Worm (Caenorhabditis elegans) whole organism, late embryonic: Measurements from ENCODE around the gene R05H11.2.

Source experiments
- C08G9.2 ChIP-seq: sonication (generic microtip); optimal IDR thresholded peaks from 2 replicates; lab custom pipeline; 2016; ENCODE audit warnings: mild to moderate bottlenecking, missing genetic modification characterization, moderate library complexity, missing compliant biosample characterization
- F13H6.1 ChIP-seq: sonication (generic microtip); optimal IDR thresholded peaks from 2 replicates; lab custom pipeline; 2016; ENCODE audit warnings: missing genetic modification characterization, missing compliant biosample characterization
- T23F11.4 ChIP-seq: fragments of 200-800 bp; sonication (Bioruptor generic); optimal IDR thresholded peaks from 2 replicates; lab custom pipeline; 2018; ENCODE audit warnings: mild to moderate bottlenecking, missing genetic modification characterization, missing compliant biosample characterization
- ama-1 ChIP-seq: fragments of 150-350 bp; optimal IDR thresholded peaks from 2 replicates; lab custom pipeline; 2014
- ceh-14 ChIP-seq: sonication (generic microtip); optimal IDR thresholded peaks from 2 replicates; lab custom pipeline; 2016; ENCODE audit warnings: missing genotype, missing genetic modification characterization, missing compliant biosample characterization
- ceh-18 ChIP-seq: sonication (generic microtip); optimal IDR thresholded peaks from 2 replicates; lab custom pipeline; 2016; ENCODE audit warnings: missing genetic modification characterization, missing compliant biosample characterization
- ceh-22 ChIP-seq: sonication (generic microtip); optimal IDR thresholded peaks from 2 replicates; lab custom pipeline; 2017; ENCODE audit warnings: missing biosample characterization, missing genetic modification characterization
- ceh-31 ChIP-seq: sonication (generic microtip); optimal IDR thresholded peaks from 2 replicates; lab custom pipeline; 2016; ENCODE audit warnings: missing genetic modification characterization, missing compliant biosample characterization
- ceh-45 ChIP-seq: fragments of 200-800 bp; sonication (Bioruptor generic); IDR thresholded peaks from 2 replicates; pipeline ENCODE4 v1.3.6; 2022; ENCODE audit warnings: missing genetic modification reagents, missing genetic modification characterization, missing compliant biosample characterization
- ceh-48 ChIP-seq: sonication (generic microtip); optimal IDR thresholded peaks from 2 replicates; lab custom pipeline; 2016; ENCODE audit warnings: missing genetic modification characterization, inconsistent platforms, missing compliant biosample characterization
- ceh-6 ChIP-seq: fragments of 200-800 bp; sonication (Bioruptor generic); optimal IDR thresholded peaks from 2 replicates; lab custom pipeline; 2018; ENCODE audit warnings: mild to moderate bottlenecking, missing genetic modification characterization, missing compliant biosample characterization
- che-1 ChIP-seq: sonication (generic microtip); optimal IDR thresholded peaks from 2 replicates; lab custom pipeline; 2016; ENCODE audit warnings: mild to moderate bottlenecking, missing genetic modification characterization, missing compliant biosample characterization
- dmd-4 ChIP-seq: sonication (generic microtip); optimal IDR thresholded peaks from 2 replicates; lab custom pipeline; 2016; ENCODE audit warnings: borderline replicate concordance, missing genetic modification characterization, missing compliant biosample characterization
- elt-2 ChIP-seq: sonication (generic microtip); optimal IDR thresholded peaks from 2 replicates; lab custom pipeline; 2016; ENCODE audit warnings: missing genetic modification reagents, missing genetic modification characterization, missing compliant biosample characterization
- elt-4 ChIP-seq: sonication (generic microtip); optimal IDR thresholded peaks from 2 replicates; lab custom pipeline; 2016; ENCODE audit warnings: missing genetic modification characterization, missing compliant biosample characterization
- fax-1 ChIP-seq: sonication (generic microtip); optimal IDR thresholded peaks from 2 replicates; lab custom pipeline; 2016; ENCODE audit warnings: missing genotype, missing genetic modification characterization, missing compliant biosample characterization
- fkh-10 ChIP-seq: fragments of 150-350 bp; optimal IDR thresholded peaks from 2 replicates; lab custom pipeline; 2014; ENCODE audit warnings: missing biosample characterization, missing genetic modification reagents, missing genetic modification characterization
- gmeb-2 ChIP-seq: sonication (generic microtip); optimal IDR thresholded peaks from 2 replicates; lab custom pipeline; 2016; ENCODE audit warnings: missing genetic modification characterization, inconsistent platforms, missing compliant biosample characterization
- hlh-15 ChIP-seq: sonication (generic microtip); optimal IDR thresholded peaks from 2 replicates; lab custom pipeline; 2016; ENCODE audit warnings: missing genetic modification characterization, missing compliant biosample characterization
- hlh-8 ChIP-seq: sonication (generic microtip); optimal IDR thresholded peaks from 2 replicates; lab custom pipeline; 2016; ENCODE audit warnings: missing genotype, missing genetic modification characterization, missing compliant biosample characterization
- lin-11 ChIP-seq: fragments of 200-800 bp; sonication (Bioruptor generic); optimal IDR thresholded peaks from 2 replicates; lab custom pipeline; 2018; ENCODE audit warnings: mild to moderate bottlenecking, missing genetic modification characterization, missing compliant biosample characterization
- madf-2 ChIP-seq: sonication (generic microtip); optimal IDR thresholded peaks from 2 replicates; lab custom pipeline; 2017; ENCODE audit warnings: missing genetic modification characterization, missing compliant biosample characterization
- nfya-1 ChIP-seq: sonication (generic microtip); optimal IDR thresholded peaks from 2 replicates; lab custom pipeline; 2017; ENCODE audit warnings: missing genetic modification characterization, mild to moderate bottlenecking, missing compliant biosample characterization, antibody characterized with exemption, moderate library complexity
- odd-2 ChIP-seq: sonication (generic microtip); optimal IDR thresholded peaks from 2 replicates; lab custom pipeline; 2017; ENCODE audit warnings: antibody characterized with exemption, mild to moderate bottlenecking, missing genetic modification characterization, missing compliant biosample characterization
- pha-4 ChIP-seq: fragments of 150-350 bp; optimal IDR thresholded peaks from 2 replicates; lab custom pipeline; 2018; ENCODE audit warnings: missing biosample characterization, missing genetic modification reagents, missing genetic modification characterization
- pqm-1 ChIP-seq: sonication (generic microtip); optimal IDR thresholded peaks from 2 replicates; lab custom pipeline; 2016; ENCODE audit warnings: missing genetic modification characterization, missing compliant biosample characterization
- pros-1 ChIP-seq: fragments of 150-350 bp; optimal IDR thresholded peaks from 2 replicates; lab custom pipeline; 2014; ENCODE audit warnings: missing biosample characterization, missing genetic modification reagents, missing genetic modification characterization
- ref-2 ChIP-seq: sonication (generic microtip); optimal IDR thresholded peaks from 2 replicates; lab custom pipeline; 2016; ENCODE audit warnings: missing genetic modification characterization, missing compliant biosample characterization
- rnt-1 ChIP-seq: sonication (generic microtip); optimal IDR thresholded peaks from 2 replicates; lab custom pipeline; 2016; ENCODE audit warnings: missing genetic modification characterization, missing compliant biosample characterization
- sdc-2 ChIP-seq: sonication (generic microtip); optimal IDR thresholded peaks from 2 replicates; lab custom pipeline; 2016; ENCODE audit warnings: missing genotype, missing genetic modification characterization, missing compliant biosample characterization
- sox-2 ChIP-seq: fragments of 200-800 bp; sonication (Bioruptor generic); IDR thresholded peaks from 2 replicates; pipeline ENCODE4 v1.3.6; 2022; ENCODE audit warnings: missing genetic modification reagents, missing genetic modification characterization, missing compliant biosample characterization
- syd-9 ChIP-seq: sonication (generic microtip); optimal IDR thresholded peaks from 2 replicates; lab custom pipeline; 2016; ENCODE audit warnings: mild to moderate bottlenecking, missing genetic modification characterization, moderate library complexity, missing compliant biosample characterization
- unc-3 ChIP-seq, 2 experiments: fragments of 200-800 bp in 1 of 2; sonication (Bioruptor generic) in 1 of 2; sonication (generic microtip) in 1 of 2; conservative IDR thresholded peaks in 1 of 2; optimal IDR thresholded peaks in 1 of 2; 2 replicates each; pipeline versions ENCODE4 v1.3.6 to Lab custom; 2016 to 2022; ENCODE audit warnings: missing compliant biosample characterization in 2 of 2, missing genetic modification characterization in 2 of 2, missing genetic modification reagents in 1 of 2
- unc-86 ChIP-seq: sonication (generic microtip); optimal IDR thresholded peaks from 2 replicates; lab custom pipeline; 2016; ENCODE audit warnings: missing genetic modification characterization, missing compliant biosample characterization
- zip-5 ChIP-seq: sonication (generic microtip); optimal IDR thresholded peaks from 2 replicates; lab custom pipeline; 2016; ENCODE audit warnings: missing genetic modification characterization, missing compliant biosample characterization
- ztf-16 ChIP-seq: sonication (generic microtip); optimal IDR thresholded peaks from 2 replicates; lab custom pipeline; 2017; ENCODE audit warnings: missing genetic modification characterization, missing compliant biosample characterization

Gene R05H11.2

DNA sequence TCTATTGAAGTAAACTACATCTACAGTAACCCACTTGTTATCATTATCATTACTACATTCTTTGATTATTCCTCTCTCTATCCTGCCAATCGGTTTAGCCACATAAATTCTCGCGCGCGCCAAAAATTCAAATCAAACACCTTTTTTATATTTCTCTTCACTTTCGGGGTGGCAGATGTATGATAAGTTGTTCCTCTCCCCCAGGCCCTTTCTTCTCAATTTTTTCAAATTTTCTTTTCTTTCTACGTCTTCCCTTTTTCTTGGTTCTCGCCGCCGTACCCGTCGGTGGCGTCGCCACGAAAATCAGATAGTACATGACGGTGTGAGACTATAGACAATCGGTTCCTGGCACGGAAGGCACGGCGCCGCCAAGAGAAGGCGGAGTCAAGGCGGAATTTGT lies at the start of gene R05H11.2:
TSS of gene R05H11.2 (plus strand) at position 333 of the 400 bp plus-strand sequence.
- no peak for TF ChIP-seq ref-2 (tag; lab: Kevin White, UChicago)
- TF ChIP-seq syd-9: no peak
- no peak for TF ChIP-seq hlh-15
- no peak for TF ChIP-seq ceh-14 (tag; lab: Kevin White, UChicago)
- no peak for TF ChIP-seq fax-1 (tag; lab: Kevin White, UChicago)
- no peak for TF ChIP-seq ceh-48 (tag; lab: Kevin White, UChicago)
- TF ChIP-seq nfya-1 (tag; lab: Kevin White, UChicago): no peak
- no peak for TF ChIP-seq fkh-10
- no peak for TF ChIP-seq ztf-16 (tag; lab: Kevin White, UChicago)
- TF ChIP-seq madf-2 (tag; lab: Kevin White, UChicago): no peak
- no peak for TF ChIP-seq ceh-31 (tag; lab: Kevin White, UChicago)
- no peak for TF ChIP-seq rnt-1
- no peak for TF ChIP-seq unc-86 (tag; lab: Kevin White, UChicago)
- TF ChIP-seq ceh-45 (GFP tag; lab: Robert Waterston, UW): no peak
- no peak for TF ChIP-seq ceh-18
- no peak for TF ChIP-seq hlh-8
- TF ChIP-seq elt-4 (tag; lab: Kevin White, UChicago): no peak
- no peak for TF ChIP-seq odd-2 (tag; lab: Kevin White, UChicago)
- no peak for TF ChIP-seq T23F11.4 (GFP tag; lab: Kevin White, UChicago)

ce11 chrIII:6752612-6753011 lies 45.5 kb upstream of the R05H11.2 start:
- no peak for TF ChIP-seq ceh-48 (tag; lab: Kevin White, UChicago)
- no peak for TF ChIP-seq rnt-1
- no peak for TF ChIP-seq T23F11.4 (GFP tag; lab: Kevin White, UChicago)
- TF ChIP-seq lin-11 (tag; lab: Kevin White, UChicago): no peak
- TF ChIP-seq ceh-14 (tag; lab: Kevin White, UChicago): no peak

DNA sequence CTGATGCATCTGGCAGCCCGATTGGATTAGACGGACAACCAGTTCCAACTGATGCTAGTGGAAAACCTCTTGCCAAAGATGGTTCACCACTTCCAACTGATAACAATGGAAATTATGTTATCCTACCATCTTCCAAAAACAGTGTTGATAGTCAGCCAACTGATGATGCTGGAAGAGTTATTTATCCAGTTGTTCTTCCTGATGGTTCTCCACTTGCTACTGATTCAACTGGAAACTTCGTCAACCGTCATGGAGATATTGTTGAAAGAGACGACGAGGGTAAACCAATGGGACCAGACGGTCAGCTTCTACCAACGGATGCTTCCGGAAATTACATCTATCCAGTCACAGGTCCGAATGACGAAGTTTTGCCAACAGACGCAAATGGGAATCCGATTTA lies 41.3 kb upstream of the R05H11.2 start:
- no peak for TF ChIP-seq unc-3 (GFP tag; conservative IDR thresholded peaks at IDR 0.05; lab: Robert Waterston, UW)
- no peak for TF ChIP-seq unc-3 (tag; optimal IDR thresholded peaks at IDR 0.05; lab: Kevin White, UChicago)
- TF ChIP-seq pha-4: no peak
- no peak for TF ChIP-seq nfya-1 (tag; lab: Kevin White, UChicago)
- no peak for TF ChIP-seq pqm-1 (tag; lab: Kevin White, UChicago)

ce11 chrIII:6795326-6795725 lies 2.8 kb upstream of the R05H11.2 start, which contains the start of gene R05H11.1:
TSS of gene R05H11.1 (plus strand) at chrIII:6795626.
- TF ChIP-seq pqm-1 (tag; lab: Kevin White, UChicago): no peak
- TF ChIP-seq dmd-4 (tag; lab: Kevin White, UChicago): no peak
- TF ChIP-seq ceh-22 (tag; lab: Kevin White, UChicago): no peak
- no peak for TF ChIP-seq gmeb-2 (tag; lab: Kevin White, UChicago)
- TF ChIP-seq sox-2: no peak
- no peak for TF ChIP-seq fkh-10
- no peak for TF ChIP-seq ceh-45 (GFP tag; lab: Robert Waterston, UW)
- TF ChIP-seq zip-5 (tag; lab: Kevin White, UChicago): no peak
- TF ChIP-seq elt-2 (tag; lab: Kevin White, UChicago): no peak
- TF ChIP-seq rnt-1: no peak
- no peak for TF ChIP-seq C08G9.2 (tag; lab: Kevin White, UChicago)
- TF ChIP-seq ceh-6 (GFP tag; lab: Kevin White, UChicago): no peak
- no peak for TF ChIP-seq sdc-2 (tag; lab: Kevin White, UChicago)
- no peak for TF ChIP-seq lin-11 (tag; lab: Kevin White, UChicago)
- no peak for TF ChIP-seq che-1
- no peak for TF ChIP-seq ama-1 (lab: Kevin White, UChicago)
- no peak for TF ChIP-seq odd-2 (tag; lab: Kevin White, UChicago)
- TF ChIP-seq, all 69 proteins: peak for 0

ce11 chrIII:6798906-6799305 lies 809 bp downstream of the R05H11.2 start:
- TF ChIP-seq F13H6.1 (tag; lab: Kevin White, UChicago) (no peak), pros-1 (no peak)
